Fruit fly (Drosophila melanogaster): ENCODE measurements around the gene CG7900.

- TF ChIP-seq CG11504 (tag; optimal IDR thresholded peaks at IDR 0.05) (peak; percentile 75), CG31441 (GFP tag; IDR thresholded peaks at IDR 0.05) (peak; percentile 77), Sox100B (GFP tag; optimal IDR thresholded peaks at IDR 0.05) (peak; percentile 56), CG2889 (GFP tag; IDR thresholded peaks at IDR 0.05) (no peak), Sox102F (GFP tag; optimal IDR thresholded peaks at IDR 0.05) (peak; percentile 64), inv (GFP tag; IDR thresholded peaks at IDR 0.05; ENCODE audit: partially characterized antibody) (no peak), Lpt (GFP tag; optimal IDR thresholded peaks at IDR 0.05) (no peak), ro (GFP tag; IDR thresholded peaks at IDR 0.05) (no peak), tna (GFP tag; IDR thresholded peaks at IDR 0.05; ENCODE audit: partially characterized antibody) (no peak), BtbVII (GFP tag; optimal IDR thresholded peaks at IDR 0.05) (peak; percentile 11)
Measured at dm6 chr3R:8126316-8127150, 32.6 kb downstream of the CG7900 start, which contains the start of the genes CG9667 and Arl8.

Measured in whole organism, embryonic.